Worm (Caenorhabditis elegans) whole organism, mixed stage, embryonic: ENCODE measurements around the gene coa-3.

Experiments used
- M03D4.4 ChIP-seq: sonication (generic microtip); optimal IDR thresholded peaks from 2 replicates; lab custom pipeline; 2017; ENCODE audit warnings: mild to moderate bottlenecking, missing genetic modification characterization, missing compliant biosample characterization
- bed-3 ChIP-seq: fragments of 200-800 bp; sonication (Bioruptor generic); optimal IDR thresholded peaks from 3 replicates; lab custom pipeline; 2018; ENCODE audit warnings: mild to moderate bottlenecking, missing genetic modification characterization, moderate library complexity, missing compliant biosample characterization
- blmp-1 ChIP-seq: fragments of 150-350 bp; optimal IDR thresholded peaks from 2 replicates; lab custom pipeline; 2014; ENCODE audit warnings: missing biosample characterization, missing genetic modification characterization
- ceh-39 ChIP-seq: fragments of 150-350 bp; optimal IDR thresholded peaks from 2 replicates; lab custom pipeline; 2014; ENCODE audit warnings: missing biosample characterization, missing genetic modification characterization
- ceh-43 ChIP-seq: fragments of 200-800 bp; sonication (Bioruptor generic); optimal IDR thresholded peaks from 2 replicates; lab custom pipeline; 2018; ENCODE audit warnings: mild to moderate bottlenecking, missing genetic modification characterization, moderate library complexity, missing compliant biosample characterization
- ceh-83 ChIP-seq: fragments of 200-800 bp; sonication (Bioruptor generic); optimal IDR thresholded peaks from 2 replicates; lab custom pipeline; 2018; ENCODE audit warnings: mild to moderate bottlenecking, missing genetic modification characterization, missing compliant biosample characterization
- ces-1 ChIP-seq: fragments of 150-350 bp; optimal IDR thresholded peaks from 2 replicates; lab custom pipeline; 2014; ENCODE audit warnings: missing biosample characterization, missing genetic modification reagents, missing genetic modification characterization
- cnd-1 ChIP-seq: fragments of 200-800 bp; sonication (Bioruptor generic); optimal IDR thresholded peaks from 2 replicates; lab custom pipeline; 2018; ENCODE audit warnings: mild to moderate bottlenecking, missing genetic modification characterization, missing compliant biosample characterization
- drap-1 ChIP-seq: fragments of 200-800 bp; sonication (Bioruptor generic); optimal IDR thresholded peaks from 3 replicates; lab custom pipeline; 2018; ENCODE audit warnings: mild to moderate bottlenecking, missing genetic modification characterization, missing compliant biosample characterization
- elt-1 ChIP-seq: sonication (generic microtip); optimal IDR thresholded peaks from 2 replicates; lab custom pipeline; 2017; ENCODE audit warnings: missing genetic modification characterization, mild to moderate bottlenecking, missing compliant biosample characterization, antibody characterized with exemption, moderate library complexity, borderline replicate concordance; ENCODE audit not compliant: insufficient read depth
- flh-1 ChIP-seq: fragments of 200-800 bp; sonication (Bioruptor generic); optimal IDR thresholded peaks from 2 replicates; lab custom pipeline; 2018; ENCODE audit warnings: mild to moderate bottlenecking, missing genetic modification characterization, moderate library complexity, missing compliant biosample characterization
- ham-2 ChIP-seq: fragments of 200-800 bp; sonication (Bioruptor generic); optimal IDR thresholded peaks from 2 replicates; lab custom pipeline; 2018; ENCODE audit warnings: mild to moderate bottlenecking, missing genetic modification characterization, missing compliant biosample characterization
- hlh-1 ChIP-seq: fragments of 150-350 bp; optimal IDR thresholded peaks from 2 replicates; lab custom pipeline; 2014; ENCODE audit warnings: missing biosample characterization, missing genetic modification reagents, missing genetic modification characterization
- lin-13 ChIP-seq: fragments of 150-350 bp; optimal IDR thresholded peaks from 2 replicates; lab custom pipeline; 2014; ENCODE audit warnings: missing biosample characterization, missing genetic modification characterization
- lin-32 ChIP-seq: fragments of 200-800 bp; sonication (Bioruptor generic); optimal IDR thresholded peaks from 2 replicates; lab custom pipeline; 2018; ENCODE audit warnings: mild to moderate bottlenecking, missing genetic modification characterization, missing compliant biosample characterization
- lsy-2 ChIP-seq: fragments of 150-350 bp; optimal IDR thresholded peaks from 2 replicates; lab custom pipeline; 2014; ENCODE audit warnings: missing biosample characterization, missing genetic modification characterization
- mab-5 ChIP-seq: fragments of 150-350 bp; optimal IDR thresholded peaks from 2 replicates; lab custom pipeline; 2014; ENCODE audit warnings: missing biosample characterization, missing genetic modification characterization
- mep-1 ChIP-seq: fragments of 150-350 bp; optimal IDR thresholded peaks from 2 replicates; lab custom pipeline; 2017; ENCODE audit warnings: missing biosample characterization, missing genetic modification reagents, missing genetic modification characterization, inconsistent platforms
- mls-2 ChIP-seq: sonication (generic microtip); optimal IDR thresholded peaks from 2 replicates; lab custom pipeline; 2016; ENCODE audit warnings: mild to moderate bottlenecking, missing genetic modification characterization, moderate library complexity, missing compliant biosample characterization
- nhr-12 ChIP-seq: fragments of 150-350 bp; optimal IDR thresholded peaks from 2 replicates; lab custom pipeline; 2014; ENCODE audit warnings: missing biosample characterization, missing genetic modification characterization
- nhr-2 ChIP-seq: fragments of 150-350 bp; optimal IDR thresholded peaks from 2 replicates; lab custom pipeline; 2014; ENCODE audit warnings: missing biosample characterization, missing genetic modification characterization
- nhr-28 ChIP-seq: fragments of 150-350 bp; optimal IDR thresholded peaks from 2 replicates; lab custom pipeline; 2014; ENCODE audit warnings: missing biosample characterization, missing genetic modification characterization
- nhr-76 ChIP-seq: sonication (generic microtip); optimal IDR thresholded peaks from 2 replicates; lab custom pipeline; 2017; ENCODE audit warnings: missing biosample characterization, missing genetic modification characterization
- pha-4 ChIP-seq: fragments of 150-350 bp; optimal IDR thresholded peaks from 2 replicates; lab custom pipeline; 2018; ENCODE audit warnings: missing biosample characterization, missing genetic modification reagents, missing genetic modification characterization
- snpc-4 ChIP-seq: fragments of 150-350 bp; optimal IDR thresholded peaks from 2 replicates; lab custom pipeline; 2014; ENCODE audit warnings: missing biosample characterization, missing genetic modification characterization
- sptf-1 ChIP-seq: sonication (generic microtip); optimal IDR thresholded peaks from 2 replicates; lab custom pipeline; 2017; ENCODE audit warnings: mild to moderate bottlenecking, missing genetic modification characterization, moderate library complexity, missing compliant biosample characterization
- tbx-8 ChIP-seq: fragments of 200-800 bp; sonication (Bioruptor generic); optimal IDR thresholded peaks from 2 replicates; lab custom pipeline; 2018; ENCODE audit warnings: mild to moderate bottlenecking, missing genetic modification characterization, moderate library complexity, missing compliant biosample characterization
- unc-120 ChIP-seq: sonication (generic microtip); optimal IDR thresholded peaks from 2 replicates; lab custom pipeline; 2017; ENCODE audit warnings: missing genetic modification characterization, missing compliant biosample characterization; ENCODE audit not compliant: poor library complexity, severe bottlenecking
- unc-39 ChIP-seq: fragments of 150-350 bp; optimal IDR thresholded peaks from 2 replicates; lab custom pipeline; 2014; ENCODE audit warnings: missing biosample characterization, missing genetic modification characterization
- unc-62 ChIP-seq: fragments of 150-350 bp; optimal IDR thresholded peaks from 2 replicates; lab custom pipeline; 2014; ENCODE audit warnings: missing biosample characterization, missing genetic modification reagents, missing genetic modification characterization
- zip-8 ChIP-seq: fragments of 150-350 bp; optimal IDR thresholded peaks from 2 replicates; lab custom pipeline; 2014; ENCODE audit warnings: missing biosample characterization, missing genetic modification characterization
- ztf-11 ChIP-seq: fragments of 150-350 bp; optimal IDR thresholded peaks from 2 replicates; lab custom pipeline; 2014; ENCODE audit warnings: missing biosample characterization, missing genetic modification characterization

Gene coa-3

DNA sequence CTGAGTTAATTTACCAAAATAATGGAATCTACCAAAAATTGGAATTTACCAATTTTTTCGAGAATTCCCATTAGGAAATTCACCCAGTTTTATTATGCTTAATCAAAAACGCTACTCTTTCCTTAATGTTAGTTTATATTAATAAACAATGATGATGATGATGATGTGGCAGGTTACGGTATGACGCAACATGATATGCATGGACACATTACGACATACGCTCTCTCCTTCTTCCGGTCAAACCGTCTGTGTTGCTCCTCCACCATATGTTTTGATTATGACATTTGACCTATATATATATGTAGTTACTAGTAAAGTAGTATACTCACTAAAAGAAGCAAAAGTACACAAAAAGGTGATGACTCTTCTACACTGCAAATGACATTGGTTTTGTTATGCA, 25.0 kb downstream of the coa-3 start:
- TF ChIP-seq flh-1 (GFP tag; lab: Kevin White, UChicago) (no peak), nhr-2 (tag; lab: Kevin White, UChicago) (peak; percentile 99), nhr-12 (no peak), ceh-39 (tag; lab: Kevin White, UChicago) (no peak), hlh-1 (tag; lab: Kevin White, UChicago) (no peak), sptf-1 (tag; lab: Kevin White, UChicago) (no peak), pha-4 (tag; lab: Kevin White, UChicago) (no peak), elt-1 (no peak), zip-8 (tag; lab: Kevin White, UChicago) (peak; percentile 92), drap-1 (GFP tag; lab: Kevin White, UChicago) (no peak), lin-32 (GFP tag; lab: Kevin White, UChicago) (peak; percentile 46), mep-1 (no peak), cnd-1 (tag; lab: Kevin White, UChicago) (peak; percentile 61), mab-5 (tag; lab: Kevin White, UChicago) (no peak), tbx-8 (GFP tag; lab: Kevin White, UChicago) (no peak), lsy-2 (no peak), M03D4.4 (no peak), ceh-83 (GFP tag; lab: Kevin White, UChicago) (no peak), nhr-76 (no peak), ceh-43 (GFP tag; lab: Kevin White, UChicago) (no peak), nhr-28 (tag; lab: Kevin White, UChicago) (no peak), ztf-11 (tag; lab: Kevin White, UChicago) (no peak), unc-62 (GFP tag; lab: Kevin White, UChicago) (peak; percentile 52), lin-13 (no peak), blmp-1 (tag; lab: Kevin White, UChicago) (no peak), bed-3 (GFP tag; lab: Kevin White, UChicago) (no peak), ham-2 (GFP tag; lab: Kevin White, UChicago) (no peak)

DNA sequence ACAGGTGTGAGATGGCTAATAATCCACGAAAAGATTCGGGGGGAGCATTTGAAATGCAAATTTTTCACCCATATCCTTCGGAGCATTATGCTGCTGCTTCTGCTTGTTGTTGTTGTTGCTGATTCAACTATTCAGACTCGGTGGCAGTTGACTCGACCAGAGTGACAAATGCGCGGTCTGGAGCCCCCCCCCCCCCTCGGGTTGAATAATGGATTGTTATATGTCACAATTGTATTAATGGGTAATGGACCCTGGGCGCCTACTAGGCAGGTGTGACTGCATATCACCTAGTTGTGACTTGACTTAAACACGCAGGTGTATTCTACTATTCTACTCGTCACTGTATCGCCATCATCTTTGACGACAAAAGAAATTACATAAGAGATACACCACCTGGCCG, 26.9 kb downstream of the coa-3 start:
- TF ChIP-seq zip-8 (tag; lab: Kevin White, UChicago) = no peak
- TF ChIP-seq sptf-1 (tag; lab: Kevin White, UChicago) = peak; percentile 49

DNA sequence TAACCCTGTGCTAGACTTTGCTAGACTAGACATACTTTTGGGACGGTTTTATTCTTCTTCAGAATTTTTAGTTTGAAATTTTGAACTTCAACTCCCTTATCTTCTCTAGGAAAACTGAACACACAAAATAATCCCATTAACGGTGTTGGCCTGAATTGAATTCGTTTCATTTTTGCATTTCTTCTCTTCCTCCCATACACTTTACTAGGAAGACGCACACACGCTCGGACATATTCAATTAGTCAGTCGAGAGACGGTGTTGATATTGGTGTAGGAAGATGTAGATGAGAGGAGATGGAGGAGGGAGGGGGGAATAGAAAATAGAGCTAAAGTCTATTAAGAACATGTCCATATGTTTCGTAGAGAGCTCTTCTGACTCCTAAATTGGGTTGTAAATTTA, 27.8 kb downstream of the coa-3 start:
- TF ChIP-seq unc-39 (tag; lab: Kevin White, UChicago) = no peak
- TF ChIP-seq mab-5 (tag; lab: Kevin White, UChicago) = no peak
- no peak for TF ChIP-seq bed-3 (GFP tag; lab: Kevin White, UChicago)
- peak; percentile 98 for TF ChIP-seq ces-1 (GFP tag; lab: Kevin White, UChicago)

DNA sequence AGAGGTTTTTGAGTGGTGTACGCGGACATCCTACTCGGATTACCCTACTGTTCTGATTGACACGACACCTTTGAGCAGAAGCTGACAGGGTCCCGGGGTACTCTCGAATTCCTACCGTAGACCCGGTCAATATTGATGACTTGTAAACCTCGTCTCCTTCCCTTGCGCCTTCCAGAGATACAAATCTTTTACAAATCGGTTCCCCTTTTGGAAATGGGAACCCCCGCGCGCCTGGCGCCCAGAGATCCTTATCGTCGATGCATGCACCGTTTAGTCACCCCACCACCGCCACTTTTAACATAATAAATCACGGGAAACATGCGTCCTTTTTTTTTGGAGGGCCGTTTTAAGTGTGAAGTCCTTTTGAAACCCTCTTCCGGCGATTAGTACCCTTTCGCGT, 29.3 kb downstream of the coa-3 start:
- TF ChIP-seq mep-1 = no peak
- TF ChIP-seq drap-1 (GFP tag; lab: Kevin White, UChicago) = no peak
- no peak for TF ChIP-seq ham-2 (GFP tag; lab: Kevin White, UChicago)

DNA sequence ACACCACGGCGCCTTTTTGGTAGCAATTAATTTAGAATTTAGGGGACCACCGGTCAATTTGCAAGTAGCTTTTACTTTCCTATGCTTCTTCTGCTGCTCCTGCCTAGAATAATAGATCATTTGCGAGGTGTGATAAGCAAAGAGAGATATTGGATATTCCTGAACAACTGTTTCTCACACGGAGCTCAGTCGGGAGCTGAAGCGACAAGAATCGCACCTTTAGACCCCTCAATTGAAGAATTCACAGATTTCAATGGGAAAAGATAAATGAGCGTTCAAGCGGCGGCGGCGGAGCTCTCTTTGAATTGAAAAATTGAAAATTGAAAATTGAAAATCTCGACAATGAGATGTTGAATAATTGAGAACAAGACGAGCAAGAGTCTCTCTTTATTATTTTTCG, 29.9 kb downstream of the coa-3 start:
- TF ChIP-seq mls-2 (tag; lab: Kevin White, UChicago) (no peak), snpc-4 (tag; lab: Kevin White, UChicago) (no peak), nhr-12 (no peak), zip-8 (tag; lab: Kevin White, UChicago) (no peak), nhr-2 (tag; lab: Kevin White, UChicago) (no peak), hlh-1 (tag; lab: Kevin White, UChicago) (peak; percentile 92), ham-2 (GFP tag; lab: Kevin White, UChicago) (no peak), unc-120 (peak; percentile 4), ces-1 (GFP tag; lab: Kevin White, UChicago) (no peak), unc-39 (tag; lab: Kevin White, UChicago) (no peak), bed-3 (GFP tag; lab: Kevin White, UChicago) (no peak)
- TF ChIP-seq, all 35 proteins: peak for 2
